Fruit fly (Drosophila melanogaster): ENCODE data around the gene CG44869.

Gene CG44869

dm6 chr2L:15387886-15388605, 30.1 kb downstream of the CG44869 start:
- TF ChIP-seq CG11617 (GFP tag; optimal IDR thresholded peaks at IDR 0.05) (no peak), CG7045 (GFP tag; optimal IDR thresholded peaks at IDR 0.05) (no peak), pad (GFP tag; optimal IDR thresholded peaks at IDR 0.05) (no peak), Hr96 (GFP tag; optimal IDR thresholded peaks at IDR 0.05) (no peak), Mnt (GFP tag; optimal IDR thresholded peaks at IDR 0.05) (no peak), Crg-1 (GFP tag; optimal IDR thresholded peaks at IDR 0.05) (no peak), bab1 (GFP tag; optimal IDR thresholded peaks at IDR 0.05) (no peak), kay (GFP tag; ENCODE audit: borderline replicate concordance) (no peak), cnc (optimal IDR thresholded peaks at IDR 0.05) (no peak), cic (GFP tag; optimal IDR thresholded peaks at IDR 0.05) (no peak), ovo (GFP tag; optimal IDR thresholded peaks at IDR 0.05) (no peak), CG33017 (tag; optimal IDR thresholded peaks at IDR 0.05) (no peak), CG7101 (tag; optimal IDR thresholded peaks at IDR 0.05) (no peak), CG1620 (GFP tag; optimal IDR thresholded peaks at IDR 0.05) (no peak), CG12768 (GFP tag; optimal IDR thresholded peaks at IDR 0.05) (no peak), tj (GFP tag; optimal IDR thresholded peaks at IDR 0.05) (no peak), toe (GFP tag; optimal IDR thresholded peaks at IDR 0.05) (no peak), CG14711 (tag; optimal IDR thresholded peaks at IDR 0.05) (no peak), CG5204 (GFP tag; optimal IDR thresholded peaks at IDR 0.05) (no peak)

DNA sequence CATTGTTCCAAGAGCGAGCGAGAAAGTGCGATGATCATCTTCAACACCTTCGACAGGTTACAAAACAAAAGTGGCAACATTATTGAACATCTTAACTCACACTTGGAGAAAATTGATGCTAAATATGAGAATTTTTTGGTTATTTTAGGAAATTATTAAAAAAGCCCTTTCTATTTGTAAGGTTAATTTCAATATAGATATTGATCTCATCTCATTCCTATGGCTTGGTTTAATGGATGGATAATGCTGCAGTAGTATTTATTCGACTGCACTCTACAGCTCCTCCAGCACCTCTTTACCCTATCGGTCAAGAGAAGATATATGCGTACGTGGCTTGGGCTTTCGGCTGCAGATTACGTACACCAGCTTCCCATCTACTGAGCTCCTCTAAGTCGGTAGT, 31.4 kb downstream of the CG44869 start:
- TF ChIP-seq CG33017 (tag; optimal IDR thresholded peaks at IDR 0.05), result no peak
- TF ChIP-seq kay (GFP tag; ENCODE audit: borderline replicate concordance), result no peak
- TF ChIP-seq pad (GFP tag; optimal IDR thresholded peaks at IDR 0.05), result no peak
- no peak for TF ChIP-seq bab1 (GFP tag; optimal IDR thresholded peaks at IDR 0.05)
- TF ChIP-seq toe (GFP tag; optimal IDR thresholded peaks at IDR 0.05), result no peak

dm6 chr2L:15386075-15386474, 32.1 kb downstream of the CG44869 start:
- no peak for TF ChIP-seq Mnt (GFP tag; optimal IDR thresholded peaks at IDR 0.05)
- TF ChIP-seq Hr96 (GFP tag; optimal IDR thresholded peaks at IDR 0.05), result no peak
- TF ChIP-seq pad (GFP tag; optimal IDR thresholded peaks at IDR 0.05), result no peak
- no peak for TF ChIP-seq toe (GFP tag; optimal IDR thresholded peaks at IDR 0.05)
- TF ChIP-seq CG1620 (GFP tag; optimal IDR thresholded peaks at IDR 0.05), result no peak
- no peak for TF ChIP-seq Clk (GFP tag; optimal IDR thresholded peaks at IDR 0.05)
- TF ChIP-seq kay (GFP tag; ENCODE audit: borderline replicate concordance), result no peak
- no peak for TF ChIP-seq cic (GFP tag; optimal IDR thresholded peaks at IDR 0.05)
- no peak for TF ChIP-seq CG7045 (GFP tag; optimal IDR thresholded peaks at IDR 0.05)
- TF ChIP-seq CG33017 (tag; optimal IDR thresholded peaks at IDR 0.05), result no peak
- no peak for TF ChIP-seq tj (GFP tag; optimal IDR thresholded peaks at IDR 0.05)
- no peak for TF ChIP-seq ovo (GFP tag; optimal IDR thresholded peaks at IDR 0.05)
- TF ChIP-seq CG14711 (tag; optimal IDR thresholded peaks at IDR 0.05), result no peak
- TF ChIP-seq CG5204 (GFP tag; optimal IDR thresholded peaks at IDR 0.05), result no peak
- no peak for TF ChIP-seq CG7101 (tag; optimal IDR thresholded peaks at IDR 0.05)

dm6 chr2L:15385340-15385739, 32.8 kb downstream of the CG44869 start:
- TF ChIP-seq CG11617 (GFP tag; optimal IDR thresholded peaks at IDR 0.05), result no peak
- no peak for TF ChIP-seq Crg-1 (GFP tag; optimal IDR thresholded peaks at IDR 0.05)
- no peak for TF ChIP-seq bab1 (GFP tag; optimal IDR thresholded peaks at IDR 0.05)
- no peak for TF ChIP-seq Mnt (GFP tag; optimal IDR thresholded peaks at IDR 0.05)
- TF ChIP-seq ovo (GFP tag; optimal IDR thresholded peaks at IDR 0.05), result no peak
- TF ChIP-seq CG12768 (GFP tag; optimal IDR thresholded peaks at IDR 0.05), result no peak
- TF ChIP-seq CG1620 (GFP tag; optimal IDR thresholded peaks at IDR 0.05), result no peak
- no peak for TF ChIP-seq tj (GFP tag; optimal IDR thresholded peaks at IDR 0.05)
- no peak for TF ChIP-seq Clk (GFP tag; optimal IDR thresholded peaks at IDR 0.05)
- no peak for TF ChIP-seq CG33017 (tag; optimal IDR thresholded peaks at IDR 0.05)
- no peak for TF ChIP-seq CG7101 (tag; optimal IDR thresholded peaks at IDR 0.05)
- no peak for TF ChIP-seq kay (GFP tag; ENCODE audit: borderline replicate concordance)
- TF ChIP-seq cnc (optimal IDR thresholded peaks at IDR 0.05), result no peak

- TF ChIP-seq CG7101 (tag; optimal IDR thresholded peaks at IDR 0.05) (no peak), Crg-1 (GFP tag; optimal IDR thresholded peaks at IDR 0.05) (no peak), cic (GFP tag; optimal IDR thresholded peaks at IDR 0.05) (no peak), Clk (GFP tag; optimal IDR thresholded peaks at IDR 0.05) (no peak), CG14711 (tag; optimal IDR thresholded peaks at IDR 0.05) (no peak), CG5204 (GFP tag; optimal IDR thresholded peaks at IDR 0.05) (no peak), kay (GFP tag; ENCODE audit: borderline replicate concordance) (no peak), CG12768 (GFP tag; optimal IDR thresholded peaks at IDR 0.05) (no peak), pad (GFP tag; optimal IDR thresholded peaks at IDR 0.05) (no peak), ovo (GFP tag; optimal IDR thresholded peaks at IDR 0.05) (no peak)
Measured at dm6 chr2L:15383026-15383575, 35.1 kb downstream of the CG44869 start.

DNA sequence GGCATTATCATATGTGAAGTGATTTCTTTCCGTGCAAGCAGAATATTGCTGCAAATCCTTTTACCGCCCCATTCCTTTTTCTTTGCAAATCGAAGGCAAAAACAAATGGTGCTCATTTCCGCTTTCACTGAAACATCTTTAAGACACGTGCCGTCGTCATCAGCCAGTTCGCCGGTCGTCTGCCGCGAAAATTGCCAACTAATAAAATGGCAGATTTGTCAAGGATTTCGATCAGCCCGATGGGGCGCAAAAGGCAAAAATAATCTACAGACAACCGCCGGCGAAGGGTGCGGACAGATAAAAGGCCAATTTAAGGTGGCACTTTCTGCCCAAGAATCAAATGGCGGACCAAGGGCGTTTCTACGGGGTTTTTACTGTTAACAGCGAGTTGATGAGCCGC, 46.2 kb downstream of the CG44869 start:
- TF ChIP-seq toe (GFP tag; optimal IDR thresholded peaks at IDR 0.05) (no peak), ovo (GFP tag; optimal IDR thresholded peaks at IDR 0.05) (no peak), bab1 (GFP tag; optimal IDR thresholded peaks at IDR 0.05) (no peak), CG14711 (tag; optimal IDR thresholded peaks at IDR 0.05) (no peak), pad (GFP tag; optimal IDR thresholded peaks at IDR 0.05) (no peak), CG5204 (GFP tag; optimal IDR thresholded peaks at IDR 0.05) (no peak), cic (GFP tag; optimal IDR thresholded peaks at IDR 0.05) (no peak), Clk (GFP tag; optimal IDR thresholded peaks at IDR 0.05) (no peak), tj (GFP tag; optimal IDR thresholded peaks at IDR 0.05) (no peak), Mnt (GFP tag; optimal IDR thresholded peaks at IDR 0.05) (no peak), kay (GFP tag; ENCODE audit: borderline replicate concordance) (no peak), CG12768 (GFP tag; optimal IDR thresholded peaks at IDR 0.05) (no peak)

All from whole organism, adult.